Worm (Caenorhabditis elegans): ENCODE results near the gene atln-2.

The atln-2 gene

DNA sequence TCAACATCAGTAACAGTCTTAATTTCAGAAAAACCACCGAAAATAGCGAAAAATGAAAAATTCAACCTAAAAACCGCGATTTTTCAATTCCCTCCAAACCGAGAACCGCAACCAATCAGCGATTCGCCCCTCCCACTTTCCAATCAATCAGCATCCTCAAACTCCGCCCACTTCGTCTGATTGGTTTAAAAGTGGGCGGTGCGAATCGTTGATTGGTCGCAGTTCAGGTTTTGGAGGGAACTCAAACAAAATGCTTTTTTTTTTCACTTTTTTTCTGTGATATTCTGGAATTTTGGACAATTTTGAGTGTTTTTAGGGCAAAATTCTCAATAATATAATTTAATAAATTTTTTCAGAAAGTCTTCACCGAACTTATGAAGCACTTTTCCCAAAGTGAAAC, 46.5 kb downstream of the atln-2 start:
- TF ChIP-seq blmp-1 (tag; optimal IDR thresholded peaks at IDR 0.05) = no peak
- no peak for TF ChIP-seq mep-1 (tag; optimal IDR thresholded peaks at IDR 0.05)
- TF ChIP-seq snpc-4 (tag; optimal IDR thresholded peaks at IDR 0.05) = no peak
- no peak for TF ChIP-seq sptf-1 (tag; optimal IDR thresholded peaks at IDR 0.05)
- TF ChIP-seq drap-1 (GFP tag; optimal IDR thresholded peaks at IDR 0.05) = no peak
- TF ChIP-seq elt-3 (tag; optimal IDR thresholded peaks at IDR 0.05) = no peak
- TF ChIP-seq pha-4 (tag; optimal IDR thresholded peaks at IDR 0.05) = no peak
- TF ChIP-seq ces-1 (GFP tag; optimal IDR thresholded peaks at IDR 0.05) = no peak
- no peak for TF ChIP-seq nhr-2 (tag; optimal IDR thresholded peaks at IDR 0.05)

DNA sequence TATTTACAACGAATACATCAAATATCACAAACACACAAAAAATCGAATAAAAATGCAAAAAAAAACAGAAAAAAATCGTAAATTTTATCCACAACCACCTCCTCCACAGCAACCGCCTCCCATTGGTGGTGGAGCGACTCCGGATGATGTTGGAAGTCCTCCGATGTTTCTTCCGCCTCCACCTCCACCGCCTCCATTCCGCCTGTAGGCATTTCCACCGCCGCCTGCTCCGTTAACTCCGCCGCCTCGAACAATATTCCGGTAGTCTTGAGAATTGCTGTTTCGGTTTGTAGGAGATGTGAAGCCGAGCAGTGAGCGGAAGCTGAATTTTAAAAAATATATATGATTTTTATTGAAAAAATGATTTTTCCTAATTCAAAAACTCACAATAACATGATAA, 47.0 kb downstream of the atln-2 start:
- TF ChIP-seq mab-5 (tag; optimal IDR thresholded peaks at IDR 0.05) = no peak
- TF ChIP-seq nhr-2 (tag; optimal IDR thresholded peaks at IDR 0.05) = no peak
- TF ChIP-seq hlh-1 (tag; optimal IDR thresholded peaks at IDR 0.05) = no peak
- no peak for TF ChIP-seq unc-62 (GFP tag; optimal IDR thresholded peaks at IDR 0.05)
- no peak for TF ChIP-seq cnd-1 (tag; optimal IDR thresholded peaks at IDR 0.05)

DNA sequence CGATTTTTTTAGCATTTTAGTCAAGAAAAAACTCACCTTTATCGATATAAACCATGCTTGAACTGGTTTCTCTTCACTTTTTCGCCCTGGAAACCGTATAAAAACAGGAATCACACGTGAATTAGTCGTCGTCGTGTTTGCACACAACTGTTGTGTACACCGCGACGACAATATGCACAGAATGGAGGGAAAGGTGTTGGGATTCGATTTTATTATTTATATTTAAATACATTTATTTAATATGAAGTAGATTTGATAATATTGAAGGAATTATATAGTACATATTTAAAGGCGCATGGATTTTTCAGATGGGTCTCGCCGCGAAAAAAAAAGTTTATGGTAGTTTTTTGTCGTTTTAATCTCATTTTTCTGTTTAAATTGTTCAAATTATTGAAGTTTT, 47.5 kb downstream of the atln-2 start, which contains the start of gene Y41E3.8:
Y41E3.8 (minus strand) TSS at position 88 of the 400 bp plus-strand sequence.
- no peak for TF ChIP-seq mab-5 (tag; optimal IDR thresholded peaks at IDR 0.05)
- peak; percentile 54 for TF ChIP-seq ces-1 (GFP tag; optimal IDR thresholded peaks at IDR 0.05)
- TF ChIP-seq mep-1 (tag; optimal IDR thresholded peaks at IDR 0.05) = no peak
- no peak for TF ChIP-seq nhr-76 (tag; optimal IDR thresholded peaks at IDR 0.05)
- no peak for TF ChIP-seq lsy-2 (tag; optimal IDR thresholded peaks at IDR 0.05)
- no peak for TF ChIP-seq nhr-12 (tag; optimal IDR thresholded peaks at IDR 0.05)
- no peak for TF ChIP-seq pha-4 (tag; optimal IDR thresholded peaks at IDR 0.05)

ce11 chrIV:15029565-15029964, 48.2 kb downstream of the atln-2 start:
- TF ChIP-seq nhr-237 (tag; optimal IDR thresholded peaks at IDR 0.05) (no peak), lin-13 (tag; optimal IDR thresholded peaks at IDR 0.05) (no peak), cnd-1 (tag; optimal IDR thresholded peaks at IDR 0.05) (no peak), nhr-2 (tag; optimal IDR thresholded peaks at IDR 0.05) (no peak), lin-32 (GFP tag; optimal IDR thresholded peaks at IDR 0.05) (no peak), nhr-12 (tag; optimal IDR thresholded peaks at IDR 0.05) (no peak), elt-3 (tag; optimal IDR thresholded peaks at IDR 0.05) (no peak), lsy-2 (tag; optimal IDR thresholded peaks at IDR 0.05) (no peak), unc-120 (tag; optimal IDR thresholded peaks at IDR 0.05; ENCODE audit: poor library complexity, severe bottlenecking) (no peak), unc-62 (GFP tag; optimal IDR thresholded peaks at IDR 0.05) (no peak), drap-1 (GFP tag; optimal IDR thresholded peaks at IDR 0.05) (no peak), blmp-1 (tag; optimal IDR thresholded peaks at IDR 0.05) (no peak), ceh-43 (GFP tag; optimal IDR thresholded peaks at IDR 0.05) (no peak), nhr-76 (tag; optimal IDR thresholded peaks at IDR 0.05) (no peak), nhr-28 (tag; optimal IDR thresholded peaks at IDR 0.05) (no peak), tbx-8 (GFP tag; optimal IDR thresholded peaks at IDR 0.05) (no peak)

DNA sequence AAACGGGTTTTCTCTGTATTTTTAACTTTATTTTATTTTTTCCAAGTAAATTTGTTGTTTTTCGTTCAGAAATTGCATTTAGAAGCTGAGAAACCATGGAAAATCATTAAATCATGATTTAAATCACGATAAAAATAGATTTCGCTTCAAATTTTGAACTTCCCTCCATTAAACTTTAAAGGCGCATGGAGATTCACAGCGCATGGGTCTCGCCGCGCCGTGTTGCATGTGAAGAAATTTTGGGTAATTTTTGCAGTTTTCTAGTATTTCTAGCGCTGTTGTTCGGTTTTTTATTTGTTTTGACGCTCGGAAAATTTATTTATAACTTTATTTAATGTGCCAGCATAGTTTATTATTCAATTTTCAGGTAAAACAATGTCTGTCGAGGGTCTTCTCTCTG, 55.6 kb downstream of the atln-2 start, which contains the start of gene eef-1B.2:
eef-1B.2 (plus strand) TSS at position 358 of the 400 bp plus-strand sequence.
- TF ChIP-seq unc-62 (GFP tag; optimal IDR thresholded peaks at IDR 0.05) (no peak), ces-1 (GFP tag; optimal IDR thresholded peaks at IDR 0.05) (peak; percentile 31), lin-13 (tag; optimal IDR thresholded peaks at IDR 0.05) (peak; percentile 56), nhr-2 (tag; optimal IDR thresholded peaks at IDR 0.05) (no peak), unc-120 (tag; optimal IDR thresholded peaks at IDR 0.05; ENCODE audit: poor library complexity, severe bottlenecking) (no peak), hlh-1 (tag; optimal IDR thresholded peaks at IDR 0.05) (peak; percentile 1), lsy-2 (tag; optimal IDR thresholded peaks at IDR 0.05) (peak; percentile 74), nhr-237 (tag; optimal IDR thresholded peaks at IDR 0.05) (peak; percentile 62), sem-2 (GFP tag; optimal IDR thresholded peaks at IDR 0.05) (no peak), mep-1 (tag; optimal IDR thresholded peaks at IDR 0.05) (peak; percentile 61), flh-1 (GFP tag; optimal IDR thresholded peaks at IDR 0.05) (no peak), snpc-4 (tag; optimal IDR thresholded peaks at IDR 0.05) (no peak)

- TF ChIP-seq zip-8 (tag; optimal IDR thresholded peaks at IDR 0.05) (no peak), hlh-1 (tag; optimal IDR thresholded peaks at IDR 0.05) (no peak), mep-1 (tag; optimal IDR thresholded peaks at IDR 0.05) (no peak), drap-1 (GFP tag; optimal IDR thresholded peaks at IDR 0.05) (no peak)
Observed at ce11 chrIV:15037492-15037891, 56.1 kb downstream of the atln-2 start.

DNA sequence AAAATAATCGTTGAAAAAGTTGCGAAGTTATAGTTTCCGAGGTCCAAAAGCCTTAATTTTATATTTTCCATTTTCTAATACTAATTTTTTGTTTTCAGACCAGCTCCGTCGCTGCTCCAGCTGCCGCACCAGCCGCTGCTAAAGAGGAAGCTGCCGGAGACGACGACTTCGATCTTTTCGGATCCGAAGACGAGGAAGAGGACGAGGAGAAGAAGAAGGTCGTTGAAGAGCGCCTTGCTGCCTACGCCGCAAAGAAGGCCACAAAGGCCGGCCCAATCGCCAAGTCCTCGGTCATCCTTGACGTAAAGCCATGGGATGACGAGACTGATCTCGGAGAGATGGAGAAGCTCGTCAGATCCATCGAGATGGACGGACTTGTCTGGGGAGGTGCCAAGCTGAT, 57.4 kb downstream of the atln-2 start:
- TF ChIP-seq ham-2 (GFP tag; optimal IDR thresholded peaks at IDR 0.05) (no peak), flh-1 (GFP tag; optimal IDR thresholded peaks at IDR 0.05) (no peak), lin-13 (tag; optimal IDR thresholded peaks at IDR 0.05) (no peak), elt-3 (tag; optimal IDR thresholded peaks at IDR 0.05) (no peak), sem-2 (GFP tag; optimal IDR thresholded peaks at IDR 0.05) (no peak), ceh-39 (tag; optimal IDR thresholded peaks at IDR 0.05) (no peak)

All from whole organism, mixed stage, embryonic.